Worm (Caenorhabditis elegans): ENCODE data around the gene K11H3.3.
A peak's percentile ranks its signal among the peaks of the same experiment; 100 is the strongest.

The K11H3.3 gene

DNA sequence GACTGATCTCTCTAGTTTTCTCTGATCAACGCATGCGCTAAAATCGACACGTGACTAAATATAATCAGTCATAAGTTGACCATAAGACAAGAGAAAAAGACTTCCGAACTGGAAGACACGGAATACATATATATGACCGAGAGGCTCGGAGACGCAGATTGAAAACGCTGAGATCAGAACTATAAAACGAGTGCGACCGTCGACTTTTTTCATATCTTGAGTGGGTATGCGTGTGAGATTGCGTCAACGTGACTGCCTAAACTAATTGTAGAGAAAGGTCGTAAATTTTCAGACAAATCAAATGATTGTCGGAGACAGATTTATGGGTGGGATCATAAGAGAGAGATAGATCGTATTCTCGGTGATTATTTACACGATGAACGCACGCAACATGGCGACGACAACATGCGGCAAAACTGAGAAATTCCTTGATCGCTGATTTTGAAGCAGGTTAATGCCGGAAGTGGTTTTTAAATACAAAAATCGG, 44.1 kb upstream of the K11H3.3 start:
- TF ChIP-seq F13H6.1 (tag; optimal IDR thresholded peaks at IDR 0.05) (no peak), hlh-13 (GFP tag; optimal IDR thresholded peaks at IDR 0.05) (no peak), hlh-30 (tag; optimal IDR thresholded peaks at IDR 0.05; ENCODE audit: insufficient read depth) (peak; percentile 17), dve-1 (tag; optimal IDR thresholded peaks at IDR 0.05) (no peak), syd-9 (tag; optimal IDR thresholded peaks at IDR 0.05) (no peak), hlh-6 (tag; optimal IDR thresholded peaks at IDR 0.05) (no peak)

DNA sequence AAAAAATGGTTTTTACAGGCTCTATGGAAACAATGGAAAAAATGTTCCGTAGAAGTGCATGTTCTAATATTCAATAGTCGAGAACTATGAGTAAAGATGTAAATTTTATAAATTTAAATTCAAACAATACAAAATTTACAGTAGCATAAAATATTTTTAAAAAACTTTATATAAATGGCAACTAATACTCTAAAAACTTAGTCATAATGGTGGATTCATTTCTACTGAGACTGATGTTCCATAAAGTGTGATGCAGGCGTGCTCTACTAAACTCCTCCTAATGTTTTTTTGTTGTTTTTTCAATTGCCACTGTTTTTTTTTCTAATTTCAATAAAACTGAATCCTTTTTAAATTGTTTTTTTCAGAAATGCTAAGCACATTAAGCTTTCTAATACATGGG, 43.5 kb upstream of the K11H3.3 start, which contains the start of gene gtap-2:
Gene gtap-2 (plus strand): TSS at position 366 of the 400 bp plus-strand sequence.
- TF ChIP-seq ceh-18 (tag; optimal IDR thresholded peaks at IDR 0.05) (no peak), lim-6 (tag; optimal IDR thresholded peaks at IDR 0.05) (no peak), ceh-48 (tag; optimal IDR thresholded peaks at IDR 0.05) (no peak), pros-1 (tag; optimal IDR thresholded peaks at IDR 0.05) (no peak), ceh-31 (tag; optimal IDR thresholded peaks at IDR 0.05) (peak; percentile 68), eyg-1 (tag; optimal IDR thresholded peaks at IDR 0.05) (no peak), hlh-30 (tag; optimal IDR thresholded peaks at IDR 0.05; ENCODE audit: insufficient read depth) (no peak), lin-11 (tag; optimal IDR thresholded peaks at IDR 0.05) (no peak), ceh-14 (tag; optimal IDR thresholded peaks at IDR 0.05) (peak; percentile 5), tbx-7 (tag; optimal IDR thresholded peaks at IDR 0.05) (peak; percentile 50), Y22D7AL.16 (tag; optimal IDR thresholded peaks at IDR 0.05) (no peak), zip-5 (tag; optimal IDR thresholded peaks at IDR 0.05) (peak; percentile 73), sox-2 (GFP tag; IDR thresholded peaks at IDR 0.05) (no peak), ceh-2 (tag; optimal IDR thresholded peaks at IDR 0.05) (peak; percentile 65), sox-4 (tag; optimal IDR thresholded peaks at IDR 0.05) (no peak), fax-1 (tag; optimal IDR thresholded peaks at IDR 0.05) (peak; percentile 48), pha-2 (tag; optimal IDR thresholded peaks at IDR 0.05) (no peak), syd-9 (tag; optimal IDR thresholded peaks at IDR 0.05) (no peak), mec-3 (tag; optimal IDR thresholded peaks at IDR 0.05; ENCODE audit: borderline replicate concordance) (no peak), ets-4 (tag; optimal IDR thresholded peaks at IDR 0.05) (peak; percentile 54), unc-55 (GFP tag; optimal IDR thresholded peaks at IDR 0.05) (no peak), tbx-2 (tag; optimal IDR thresholded peaks at IDR 0.05) (peak; percentile 77), pag-3 (tag; optimal IDR thresholded peaks at IDR 0.05; ENCODE audit: borderline replicate concordance) (no peak), elt-2 (tag; optimal IDR thresholded peaks at IDR 0.05) (peak; percentile 45), fkh-6 (tag; optimal IDR thresholded peaks at IDR 0.05) (no peak), hlh-6 (tag; optimal IDR thresholded peaks at IDR 0.05) (no peak), C38D4.7 (GFP tag; optimal IDR thresholded peaks at IDR 0.05) (no peak), elt-4 (tag; optimal IDR thresholded peaks at IDR 0.05) (no peak), fkh-10 (GFP tag; optimal IDR thresholded peaks at IDR 0.05) (no peak), hlh-8 (tag; optimal IDR thresholded peaks at IDR 0.05) (peak; percentile 70), unc-86 (tag; optimal IDR thresholded peaks at IDR 0.05) (peak; percentile 16)

DNA sequence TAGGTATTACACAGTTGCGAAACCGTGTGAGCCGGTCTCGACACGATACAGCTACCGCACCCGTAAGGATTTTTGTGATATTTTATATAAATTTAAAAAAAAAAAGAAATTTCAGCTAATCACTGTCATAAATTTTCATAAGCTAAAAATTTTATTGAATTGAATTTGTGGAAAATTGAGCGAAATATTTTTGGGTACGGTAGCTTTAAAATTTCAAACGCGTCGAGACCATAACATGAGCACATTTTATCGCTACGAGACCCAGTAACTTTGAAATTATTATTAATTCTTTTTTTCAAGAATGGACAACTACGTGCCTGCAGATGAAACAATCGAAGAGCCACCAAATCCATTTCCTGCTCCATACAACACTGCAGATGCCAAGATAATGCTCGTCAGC, 38.5 kb upstream of the K11H3.3 start, which contains the start of gene ZK632.14:
Gene ZK632.14 (plus strand): TSS at position 301 of the 400 bp plus-strand sequence.
- TF ChIP-seq ama-1 (optimal IDR thresholded peaks at IDR 0.05) (no peak), dve-1 (tag; optimal IDR thresholded peaks at IDR 0.05) (no peak), hlh-15 (tag; optimal IDR thresholded peaks at IDR 0.05) (no peak)

DNA sequence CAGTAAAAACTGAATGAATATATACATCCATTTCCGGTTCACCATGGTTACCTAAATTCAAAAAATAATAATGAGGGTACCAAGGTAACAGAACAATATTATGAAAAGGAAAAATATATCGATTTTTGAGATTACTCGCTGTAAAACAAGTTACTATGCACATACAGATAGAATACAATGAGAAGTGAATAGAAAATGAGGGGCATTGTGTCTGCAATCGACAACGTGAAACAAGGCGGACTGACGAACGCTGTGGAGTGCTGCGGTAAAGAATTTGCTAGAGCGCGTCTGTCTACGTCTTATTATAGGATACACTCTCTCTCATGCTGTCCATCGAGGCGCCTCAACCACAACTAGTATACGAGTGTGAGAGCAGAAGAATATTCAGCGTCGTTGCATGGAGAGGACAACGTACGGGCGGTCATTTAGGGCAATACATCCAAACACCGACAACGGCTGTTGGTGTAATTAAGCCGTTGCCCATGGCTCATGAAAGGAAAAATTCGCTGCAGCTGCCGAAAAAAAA, 34.5 kb upstream of the K11H3.3 start, which contains the start of gene cnx-1:
Gene cnx-1 (minus strand): TSS at position 51 of the 526 bp plus-strand sequence.
- TF ChIP-seq ceh-31 (tag; optimal IDR thresholded peaks at IDR 0.05): peak; percentile 85
- TF ChIP-seq ref-2 (tag; optimal IDR thresholded peaks at IDR 0.05): peak; percentile 60
- TF ChIP-seq ztf-16 (tag; optimal IDR thresholded peaks at IDR 0.05): no peak
- peak; percentile 28 for TF ChIP-seq unc-42 (tag; optimal IDR thresholded peaks at IDR 0.05)
- no peak for TF ChIP-seq dmd-4 (tag; optimal IDR thresholded peaks at IDR 0.05; ENCODE audit: borderline replicate concordance)
- TF ChIP-seq fkh-10 (GFP tag; optimal IDR thresholded peaks at IDR 0.05): no peak
- peak; percentile 3 for TF ChIP-seq hlh-30 (tag; optimal IDR thresholded peaks at IDR 0.05; ENCODE audit: insufficient read depth)
- TF ChIP-seq ahr-1 (tag; optimal IDR thresholded peaks at IDR 0.05): no peak
- peak; percentile 50 for TF ChIP-seq nfya-1 (tag; optimal IDR thresholded peaks at IDR 0.05)
- no peak for TF ChIP-seq gmeb-2 (tag; optimal IDR thresholded peaks at IDR 0.05)
- TF ChIP-seq madf-2 (tag; optimal IDR thresholded peaks at IDR 0.05): peak; percentile 11
- TF ChIP-seq pat-9 (tag; optimal IDR thresholded peaks at IDR 0.05): no peak
- peak; percentile 31 for TF ChIP-seq unc-86 (tag; optimal IDR thresholded peaks at IDR 0.05)
- peak; percentile 18 for TF ChIP-seq elt-2 (tag; optimal IDR thresholded peaks at IDR 0.05)
- TF ChIP-seq C08G9.2 (tag; optimal IDR thresholded peaks at IDR 0.05): peak; percentile 12
- TF ChIP-seq tbx-2 (tag; optimal IDR thresholded peaks at IDR 0.05): peak; percentile 30
- TF ChIP-seq ceh-14 (tag; optimal IDR thresholded peaks at IDR 0.05): peak; percentile 21
- peak; percentile 60 for TF ChIP-seq rnt-1 (tag; optimal IDR thresholded peaks at IDR 0.05)
- peak; percentile 29 for TF ChIP-seq ceh-34 (tag; optimal IDR thresholded peaks at IDR 0.05)

Measured in whole organism, late embryonic.